Worm (Caenorhabditis elegans): Measurements from ENCODE around the gene lgc-42.
A peak's percentile ranks its signal among the peaks of the same experiment; 100 is the strongest.

lgc-42 gene

DNA sequence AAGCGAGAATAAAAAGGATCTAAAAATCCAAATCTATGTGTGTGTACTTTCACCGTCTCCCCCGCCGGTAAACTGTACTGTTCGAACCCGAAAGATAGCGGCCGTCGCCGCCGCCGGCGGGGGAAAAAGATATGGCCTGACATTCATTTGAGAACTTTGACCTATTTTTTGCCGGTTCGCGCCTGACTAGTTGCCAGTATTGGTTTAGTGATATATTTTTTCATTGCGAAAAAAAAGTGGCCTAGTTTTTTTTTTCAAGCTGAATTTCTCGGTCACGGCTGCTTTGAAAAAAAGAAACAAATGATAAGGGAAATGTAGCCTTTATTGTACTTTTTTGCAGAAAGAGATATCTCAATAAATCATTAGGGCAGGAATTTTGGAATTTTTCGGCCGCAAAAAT, 35.1 kb upstream of the lgc-42 start (continued):
- TF ChIP-seq saeg-2 (GFP tag; IDR thresholded peaks at IDR 0.05), result no peak

DNA sequence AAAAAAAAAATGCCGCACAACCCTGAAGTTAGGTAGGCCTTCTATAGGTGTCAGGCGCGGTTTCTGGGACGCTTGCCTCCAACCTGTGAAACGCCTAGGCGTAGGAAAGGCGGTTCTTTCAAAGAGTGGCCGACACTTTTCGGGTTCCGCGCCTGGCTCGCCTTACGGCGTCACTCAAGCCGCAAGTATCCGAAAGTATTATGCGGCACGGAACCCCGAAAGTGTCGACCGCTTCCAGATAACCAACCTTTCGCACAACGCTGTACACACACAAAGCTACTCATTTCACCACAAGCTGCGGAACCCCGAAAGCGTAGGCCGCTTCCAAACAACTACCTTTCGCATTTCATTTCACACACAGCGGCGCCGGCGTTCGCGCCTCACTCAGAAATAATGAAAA, 34.5 kb upstream of the lgc-42 start:
- TF ChIP-seq set-16 (GFP tag; IDR thresholded peaks at IDR 0.05) (peak; percentile 36; the same call in 1 of the 2 replicates), egl-43 (GFP tag; IDR thresholded peaks at IDR 0.05) (0 out of 2 replicates have a peak, but pooled peaks have one; percentile 27), R02D3.7 (tag; optimal IDR thresholded peaks at IDR 0.05) (no peak), nhr-102 (tag; optimal IDR thresholded peaks at IDR 0.05) (no peak), lim-7 (GFP tag; IDR thresholded peaks at IDR 0.05) (0 out of 2 replicates have a peak, but pooled peaks have one; percentile 56)

DNA sequence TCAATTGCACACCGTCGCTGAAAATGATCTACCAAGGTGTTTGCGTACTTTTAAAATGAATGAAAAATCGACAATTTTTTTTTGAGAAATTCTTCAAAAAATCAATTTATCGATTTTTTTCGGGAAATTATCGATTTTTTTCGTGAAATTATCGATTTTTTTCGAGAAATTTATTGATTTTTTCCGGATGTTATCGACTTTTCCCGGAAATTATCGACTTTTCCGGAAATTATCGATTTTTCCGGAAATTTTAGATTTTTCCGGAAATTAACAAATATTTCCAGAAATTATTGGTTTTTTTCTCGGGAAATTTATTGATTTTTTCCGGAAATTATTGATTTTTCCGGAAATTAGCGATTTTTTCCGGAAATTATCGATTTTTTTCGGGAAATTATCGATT, 32.5 kb upstream of the lgc-42 start:
- TF ChIP-seq ceh-28 (tag; optimal IDR thresholded peaks at IDR 0.05), result peak; percentile 83

DNA sequence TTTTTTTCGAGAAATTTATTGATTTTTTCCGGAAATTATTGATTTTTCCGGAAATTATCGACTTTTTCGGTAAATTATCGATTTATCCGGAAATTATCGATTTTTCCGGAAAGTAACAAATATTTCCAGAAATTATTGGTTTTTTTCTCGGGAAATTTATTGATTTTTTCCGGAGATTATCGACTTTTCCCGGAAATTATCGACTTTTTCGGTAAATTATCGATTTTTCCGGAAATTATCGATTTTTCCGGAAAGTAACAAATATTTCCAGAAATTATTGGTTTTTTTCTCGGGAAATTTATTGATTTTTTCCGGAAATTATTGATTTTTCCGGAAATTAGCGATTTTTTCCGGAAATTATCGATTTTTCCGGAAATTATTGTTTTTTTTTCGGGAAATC, 32.1 kb upstream of the lgc-42 start:
- peak; percentile 67 for TF ChIP-seq ceh-28 (tag; optimal IDR thresholded peaks at IDR 0.05)

DNA sequence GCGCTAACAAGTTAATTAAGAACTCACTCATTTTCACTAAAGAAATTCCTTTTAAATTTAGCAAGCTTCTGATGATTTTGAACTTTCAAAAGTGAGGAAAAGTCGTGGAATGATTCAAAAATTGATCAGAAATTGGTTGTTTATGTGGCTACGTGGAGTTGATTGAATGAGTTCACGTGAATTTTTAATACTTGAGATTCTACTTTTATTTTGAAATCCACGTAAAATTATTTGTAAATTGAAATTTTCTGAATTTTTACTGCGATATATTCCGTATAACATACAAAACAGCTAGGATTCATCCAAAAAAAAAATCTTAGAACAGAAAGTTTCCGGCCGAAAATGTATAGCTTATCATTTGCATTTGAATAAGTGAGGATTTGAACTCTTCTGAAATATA, 27.9 kb upstream of the lgc-42 start, which contains the start of gene moa-1:
Gene moa-1 (minus strand): TSS at position 101 of the 400 bp plus-strand sequence.
- TF ChIP-seq mxl-2 (GFP tag; conservative IDR thresholded peaks at IDR 0.05), result no peak
- no peak for TF ChIP-seq aha-1 (tag)
- TF ChIP-seq nhr-237 (tag; optimal IDR thresholded peaks at IDR 0.05), result no peak
- TF ChIP-seq mes-2 (tag; optimal IDR thresholded peaks at IDR 0.05; ENCODE audit: poor library complexity, severe bottlenecking), result no peak
- TF ChIP-seq Y75B8A.6 (GFP tag; IDR thresholded peaks at IDR 0.05), result no peak
- TF ChIP-seq nhr-28 (tag; optimal IDR thresholded peaks at IDR 0.05), result no peak
- no peak for TF ChIP-seq egl-43 (GFP tag; IDR thresholded peaks at IDR 0.05)
- no peak for TF ChIP-seq hlh-30 (tag; optimal IDR thresholded peaks at IDR 0.05; ENCODE audit: insufficient read depth)
- no peak for TF ChIP-seq nhr-11 (tag; optimal IDR thresholded peaks at IDR 0.05)
- TF ChIP-seq tra-1 (GFP tag; IDR thresholded peaks at IDR 0.05), result no peak
- no peak for TF ChIP-seq nhr-48 (tag; optimal IDR thresholded peaks at IDR 0.05)
- no peak for TF ChIP-seq Y5F2A.4 (GFP tag; optimal IDR thresholded peaks at IDR 0.05)
- TF ChIP-seq vab-7 (GFP tag; IDR thresholded peaks at IDR 0.05), result no peak
- TF ChIP-seq unc-130 (GFP tag; optimal IDR thresholded peaks at IDR 0.05), result no peak
- no peak for TF ChIP-seq madf-9 (GFP tag; conservative IDR thresholded peaks at IDR 0.05)
- no peak for TF ChIP-seq php-3 (GFP tag; IDR thresholded peaks at IDR 0.05)
- no peak for TF ChIP-seq pqm-1 (tag; optimal IDR thresholded peaks at IDR 0.05)
- no peak for TF ChIP-seq dpl-1 (GFP tag; optimal IDR thresholded peaks at IDR 0.05)

ce11 chrIII:1970433-1970832, 27.2 kb upstream of the lgc-42 start, which contains the start of gene R155.5:
TSS of gene R155.5 (minus strand) at chrIII:1970533.
- TF ChIP-seq nhr-237 (tag; optimal IDR thresholded peaks at IDR 0.05) (no peak), unc-62 (GFP tag; optimal IDR thresholded peaks at IDR 0.05 in 1 of 2) (peak in 1 of 2 experiments; percentile 12), unc-62 (tag; optimal IDR thresholded peaks at IDR 0.05) (no peak), Y75B8A.6 (GFP tag; IDR thresholded peaks at IDR 0.05) (no peak)

DNA sequence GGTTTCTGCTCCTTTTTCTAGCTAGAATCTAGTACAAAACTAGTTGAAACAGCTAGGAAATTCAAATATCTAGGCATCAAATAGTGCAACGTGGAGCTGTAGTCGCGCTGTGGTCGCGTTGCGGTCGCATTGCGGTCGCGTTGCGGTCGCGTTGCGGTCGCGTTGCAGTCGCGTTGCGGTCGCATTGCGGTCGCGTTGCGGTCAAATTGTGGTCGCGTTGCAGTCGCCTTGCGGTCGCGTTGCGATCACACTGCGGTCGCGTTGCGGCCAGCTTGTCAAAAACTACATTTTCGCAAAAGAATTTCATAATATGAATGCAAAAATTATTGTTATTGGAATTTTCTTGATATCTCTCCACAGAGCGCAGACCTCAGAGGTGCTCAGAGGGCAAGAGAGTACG, 21.7 kb upstream of the lgc-42 start:
- TF ChIP-seq daf-12 (tag; optimal IDR thresholded peaks at IDR 0.05) (no peak), egl-43 (GFP tag; IDR thresholded peaks at IDR 0.05) (peak; percentile 52; the same call in 1 of the 2 replicates), set-16 (GFP tag; IDR thresholded peaks at IDR 0.05) (peak; percentile 73)

- TF ChIP-seq zfp-2 (tag; optimal IDR thresholded peaks at IDR 0.05) (no peak), egl-43 (GFP tag; IDR thresholded peaks at IDR 0.05) (no peak), ztf-11 (tag; optimal IDR thresholded peaks at IDR 0.05) (no peak), mep-1 (tag; optimal IDR thresholded peaks at IDR 0.05) (no peak), unc-130 (GFP tag; optimal IDR thresholded peaks at IDR 0.05) (no peak), aly-2 (tag; optimal IDR thresholded peaks at IDR 0.05) (no peak), ZK546.5 (tag; optimal IDR thresholded peaks at IDR 0.05) (no peak), vab-7 (GFP tag; IDR thresholded peaks at IDR 0.05) (no peak), nhr-11 (tag; optimal IDR thresholded peaks at IDR 0.05) (no peak), aha-1 (tag) (no peak), jun-1 (tag; optimal IDR thresholded peaks at IDR 0.05) (no peak), hlh-11 (tag; optimal IDR thresholded peaks at IDR 0.05) (no peak)
Observed at ce11 chrIII:1976642-1977041, 21.0 kb upstream of the lgc-42 start, which contains the start of gene R155.3. TSS of gene R155.3 (minus strand) at chrIII:1976742.

Measured in whole organism, L4 larva.